Fruit fly (Drosophila melanogaster) whole organism, adult: ENCODE data around the gene Vps33B.

ENCODE experiments used
- CG12768 ChIP-seq: fragments of 200-800 bp; sonication (Bioruptor generic); optimal IDR thresholded peaks from 2 replicates; lab custom pipeline; 2017; ENCODE audit warnings: missing biosample characterization, missing genetic modification characterization, mild to moderate bottlenecking, moderate library complexity, missing genetic modification reagents
- CG14711 ChIP-seq: fragments of 200-800 bp; sonication (Bioruptor generic); optimal IDR thresholded peaks from 2 replicates; lab custom pipeline; 2018; ENCODE audit warnings: missing biosample characterization, mild to moderate bottlenecking, missing genetic modification characterization, moderate library complexity
- CG1620 ChIP-seq: fragments of 200-800 bp; sonication (Bioruptor generic); optimal IDR thresholded peaks from 2 replicates; lab custom pipeline; 2016; ENCODE audit warnings: missing biosample characterization, missing genetic modification characterization
- CG33017 ChIP-seq: fragments of 200-800 bp; sonication (Bioruptor generic); optimal IDR thresholded peaks from 2 replicates; lab custom pipeline; 2018; ENCODE audit warnings: missing biosample characterization, mild to moderate bottlenecking, missing genetic modification characterization, moderate library complexity
- CG7101 ChIP-seq: fragments of 200-800 bp; sonication (Bioruptor generic); optimal IDR thresholded peaks from 2 replicates; lab custom pipeline; 2018; ENCODE audit warnings: missing biosample characterization, mild to moderate bottlenecking, missing genetic modification characterization, moderate library complexity
- Clk ChIP-seq: fragments of 200-800 bp; sonication (Bioruptor generic); optimal IDR thresholded peaks from 2 replicates; lab custom pipeline; 2017; ENCODE audit warnings: missing biosample characterization, missing genetic modification characterization
- Hr96 ChIP-seq: fragments of 200-800 bp; sonication (Bioruptor generic); optimal IDR thresholded peaks from 2 replicates; lab custom pipeline; 2016; ENCODE audit warnings: missing biosample characterization, missing genetic modification characterization
- Mnt ChIP-seq: fragments of 200-800 bp; sonication (Bioruptor generic); optimal IDR thresholded peaks from 2 replicates; lab custom pipeline; 2016; ENCODE audit warnings: missing biosample characterization, mild to moderate bottlenecking, missing genetic modification characterization
- bab1 ChIP-seq: fragments of 200-800 bp; sonication (Bioruptor generic); optimal IDR thresholded peaks from 3 replicates; lab custom pipeline; 2019; ENCODE audit warnings: missing biosample characterization, mild to moderate bottlenecking, missing genetic modification characterization, moderate library complexity
- cic ChIP-seq: fragments of 200-800 bp; sonication (Bioruptor generic); optimal IDR thresholded peaks from 2 replicates; lab custom pipeline; 2017; ENCODE audit warnings: missing biosample characterization, mild to moderate bottlenecking, missing genetic modification characterization, moderate library complexity

- TF ChIP-seq CG1620 (no peak), CG7101 (tag; lab: Kevin White, UChicago) (no peak), Mnt (GFP tag; lab: Kevin White, UChicago) (no peak), Hr96 (no peak), CG14711 (tag; lab: Kevin White, UChicago) (no peak), CG33017 (tag; lab: Kevin White, UChicago) (no peak), Clk (GFP tag; lab: Kevin White, UChicago) (no peak), cic (no peak), CG12768 (GFP tag; lab: Kevin White, UChicago) (no peak), bab1 (GFP tag; lab: Kevin White, UChicago) (no peak)
Measured at dm6 chr3R:25512750-25513149, 39.5 kb downstream of the Vps33B start.
